Worm (Caenorhabditis elegans): ENCODE measurements around the gene Y47D7A.9.

The Y47D7A.9 gene

ce11 chrV:4428202-4428601 lies 4.4 kb upstream of the Y47D7A.9 start, which contains the start of gene Y47D7A.11:
Y47D7A.11 (minus strand) TSS chrV:4428302.
- TF ChIP-seq pha-4 (tag; optimal IDR thresholded peaks at IDR 0.05) (no peak), blmp-1 (tag; optimal IDR thresholded peaks at IDR 0.05) (no peak), drap-1 (GFP tag; optimal IDR thresholded peaks at IDR 0.05) (no peak), snpc-4 (tag; optimal IDR thresholded peaks at IDR 0.05) (no peak), ztf-11 (tag; optimal IDR thresholded peaks at IDR 0.05) (no peak), mep-1 (tag; optimal IDR thresholded peaks at IDR 0.05) (no peak), sem-2 (GFP tag; optimal IDR thresholded peaks at IDR 0.05) (no peak)

ce11 chrV:4423087-4423486 lies 673 bp downstream of the Y47D7A.9 start:
- no peak for TF ChIP-seq blmp-1 (tag; optimal IDR thresholded peaks at IDR 0.05)

ce11 chrV:4422127-4422526 lies 1.6 kb downstream of the Y47D7A.9 start, which contains the start of gene skr-7:
skr-7 (plus strand) TSS chrV:4422427.
- TF ChIP-seq nhr-28 (tag; optimal IDR thresholded peaks at IDR 0.05) (no peak), lsy-2 (tag; optimal IDR thresholded peaks at IDR 0.05) (no peak), elt-1 (tag; optimal IDR thresholded peaks at IDR 0.05; ENCODE audit: borderline replicate concordance, insufficient read depth) (no peak), mep-1 (tag; optimal IDR thresholded peaks at IDR 0.05) (no peak), pha-4 (tag; optimal IDR thresholded peaks at IDR 0.05) (no peak), ham-2 (GFP tag; optimal IDR thresholded peaks at IDR 0.05) (no peak)

- TF ChIP-seq nhr-28 (tag; optimal IDR thresholded peaks at IDR 0.05) (no peak), unc-120 (tag; optimal IDR thresholded peaks at IDR 0.05; ENCODE audit: poor library complexity, severe bottlenecking) (no peak), sptf-1 (tag; optimal IDR thresholded peaks at IDR 0.05) (no peak), unc-62 (GFP tag; optimal IDR thresholded peaks at IDR 0.05) (no peak), lin-32 (GFP tag; optimal IDR thresholded peaks at IDR 0.05) (no peak), nhr-2 (tag; optimal IDR thresholded peaks at IDR 0.05) (no peak), mep-1 (tag; optimal IDR thresholded peaks at IDR 0.05) (no peak), ceh-43 (GFP tag; optimal IDR thresholded peaks at IDR 0.05) (no peak), pha-4 (tag; optimal IDR thresholded peaks at IDR 0.05) (no peak), cnd-1 (tag; optimal IDR thresholded peaks at IDR 0.05) (no peak), sem-2 (GFP tag; optimal IDR thresholded peaks at IDR 0.05) (no peak), ham-2 (GFP tag; optimal IDR thresholded peaks at IDR 0.05) (no peak), blmp-1 (tag; optimal IDR thresholded peaks at IDR 0.05) (no peak), nhr-76 (tag; optimal IDR thresholded peaks at IDR 0.05) (no peak), ces-1 (GFP tag; optimal IDR thresholded peaks at IDR 0.05) (no peak), flh-1 (GFP tag; optimal IDR thresholded peaks at IDR 0.05) (no peak), nhr-12 (tag; optimal IDR thresholded peaks at IDR 0.05) (no peak), ceh-83 (GFP tag; optimal IDR thresholded peaks at IDR 0.05) (no peak), unc-39 (tag; optimal IDR thresholded peaks at IDR 0.05) (no peak), elt-3 (tag; optimal IDR thresholded peaks at IDR 0.05) (no peak)
Measured at ce11 chrV:4421475-4421874, 2.3 kb downstream of the Y47D7A.9 start, which contains the start of gene skr-14. skr-14 (minus strand) TSS chrV:4421575.

ce11 chrV:4419767-4420322 lies 3.9 kb downstream of the Y47D7A.9 start, which contains the start of the genes Y47D7A.7 and Y47D7A.2:
Y47D7A.7 (minus strand) TSS chrV:4419867.
Y47D7A.2 (plus strand) TSS chrV:4420272.
- TF ChIP-seq bed-3 (GFP tag; optimal IDR thresholded peaks at IDR 0.05): no peak
- no peak for TF ChIP-seq mls-2 (tag; optimal IDR thresholded peaks at IDR 0.05)
- TF ChIP-seq nhr-237 (tag; optimal IDR thresholded peaks at IDR 0.05): no peak
- no peak for TF ChIP-seq ceh-39 (tag; optimal IDR thresholded peaks at IDR 0.05)
- no peak for TF ChIP-seq unc-62 (GFP tag; optimal IDR thresholded peaks at IDR 0.05)
- no peak for TF ChIP-seq ceh-43 (GFP tag; optimal IDR thresholded peaks at IDR 0.05)
- TF ChIP-seq elt-1 (tag; optimal IDR thresholded peaks at IDR 0.05; ENCODE audit: borderline replicate concordance, insufficient read depth): no peak
- no peak for TF ChIP-seq sem-2 (GFP tag; optimal IDR thresholded peaks at IDR 0.05)
- TF ChIP-seq lsy-2 (tag; optimal IDR thresholded peaks at IDR 0.05): no peak

ce11 chrV:4418116-4418515 lies 5.6 kb downstream of the Y47D7A.9 start, which contains the start of gene Y47D7A.6:
Y47D7A.6 (minus strand) TSS chrV:4418216.
- TF ChIP-seq flh-1 (GFP tag; optimal IDR thresholded peaks at IDR 0.05) (no peak), bed-3 (GFP tag; optimal IDR thresholded peaks at IDR 0.05) (no peak), nhr-76 (tag; optimal IDR thresholded peaks at IDR 0.05) (no peak), unc-62 (GFP tag; optimal IDR thresholded peaks at IDR 0.05) (no peak), blmp-1 (tag; optimal IDR thresholded peaks at IDR 0.05) (no peak), snpc-4 (tag; optimal IDR thresholded peaks at IDR 0.05) (no peak), elt-3 (tag; optimal IDR thresholded peaks at IDR 0.05) (no peak), sem-2 (GFP tag; optimal IDR thresholded peaks at IDR 0.05) (no peak), ham-2 (GFP tag; optimal IDR thresholded peaks at IDR 0.05) (no peak), unc-120 (tag; optimal IDR thresholded peaks at IDR 0.05; ENCODE audit: poor library complexity, severe bottlenecking) (no peak), nhr-28 (tag; optimal IDR thresholded peaks at IDR 0.05) (no peak)

Data from whole organism, mixed stage, embryonic.